Fruit fly (Drosophila melanogaster) whole organism, embryonic: Measurements from ENCODE around the gene Nak.
A peak's percentile ranks its signal among the peaks of the same experiment; 100 is the strongest.

ENCODE experiments used
- BEAF-32 ChIP-seq: fragments of 200-800 bp; sonication (Bioruptor generic); optimal IDR thresholded peaks from 3 replicates; lab custom pipeline; 2017; ENCODE audit warnings: missing biosample characterization, missing genetic modification characterization, mild to moderate bottlenecking, moderate library complexity, missing genetic modification reagents
- Blimp-1 ChIP-seq: fragments of 200-800 bp; sonication (Bioruptor generic); optimal IDR thresholded peaks from 3 replicates; lab custom pipeline; 2018; ENCODE audit warnings: missing biosample characterization, missing genetic modification characterization, mild to moderate bottlenecking, moderate library complexity, missing genetic modification reagents
- CG10209 ChIP-seq: fragments of 200-800 bp; sonication (Bioruptor generic); optimal IDR thresholded peaks from 3 replicates; lab custom pipeline; 2017; ENCODE audit warnings: missing biosample characterization, mild to moderate bottlenecking, missing genetic modification characterization, missing genetic modification reagents
- CG10321 ChIP-seq: fragments of 200-800 bp; sonication (Bioruptor generic); IDR thresholded peaks from 2 replicates; pipeline ENCODE4 v1.3.6; 2022; ENCODE audit warnings: missing biosample characterization, missing genetic modification characterization
- CG11456 ChIP-seq: fragments of 200-800 bp; sonication (Bioruptor generic); IDR thresholded peaks from 3 replicates; pipeline ENCODE4 v1.3.6; 2022; ENCODE audit warnings: missing biosample characterization, missing genetic modification characterization
- CG12155 ChIP-seq: fragments of 200-800 bp; sonication (Bioruptor generic); optimal IDR thresholded peaks from 3 replicates; lab custom pipeline; 2016; ENCODE audit warnings: missing biosample characterization, missing genetic modification characterization
- CG12219 ChIP-seq: fragments of 200-800 bp; sonication (Bioruptor generic); optimal IDR thresholded peaks from 3 replicates; lab custom pipeline; 2018; ENCODE audit warnings: missing biosample characterization, mild to moderate bottlenecking, missing genetic modification characterization
- CG13424 ChIP-seq: fragments of 200-800 bp; sonication (Bioruptor generic); optimal IDR thresholded peaks from 2 replicates; lab custom pipeline; 2019; ENCODE audit warnings: missing biosample characterization, mild to moderate bottlenecking, missing genetic modification characterization, moderate library complexity
- CG17829 ChIP-seq: fragments of 200-800 bp; optimal IDR thresholded peaks from 2 replicates; lab custom pipeline; 2019; ENCODE audit warnings: missing biosample characterization, mild to moderate bottlenecking, missing genetic modification characterization, moderate library complexity
- CG17912 ChIP-seq: fragments of 200-800 bp; sonication (Bioruptor generic); optimal IDR thresholded peaks from 2 replicates; lab custom pipeline; 2018; ENCODE audit warnings: missing biosample characterization, mild to moderate bottlenecking, missing genetic modification characterization
- CG18599 ChIP-seq: fragments of 200-800 bp; sonication (Bioruptor generic); optimal IDR thresholded peaks from 3 replicates; lab custom pipeline; 2017; ENCODE audit warnings: missing biosample characterization, missing genetic modification characterization, mild to moderate bottlenecking, moderate library complexity, missing genetic modification reagents
- CG31224 ChIP-seq: fragments of 200-800 bp; sonication (Bioruptor generic); IDR thresholded peaks from 2 replicates; pipeline ENCODE4 v1.3.6; 2022; ENCODE audit warnings: missing biosample characterization, missing genetic modification characterization
- CG3407 ChIP-seq: fragments of 200-800 bp; sonication (Bioruptor generic); optimal IDR thresholded peaks from 2 replicates; lab custom pipeline; 2018; ENCODE audit warnings: missing biosample characterization, mild to moderate bottlenecking, missing genetic modification characterization
- CG3726 ChIP-seq: fragments of 200-800 bp; sonication (Bioruptor generic); IDR thresholded peaks from 3 replicates; pipeline ENCODE4, ENCODE4 v1.3.6; 2022; ENCODE audit warnings: missing biosample characterization, missing genetic modification characterization
- CG4854 ChIP-seq: fragments of 200-800 bp; sonication (Bioruptor generic); optimal IDR thresholded peaks from 2 replicates; lab custom pipeline; 2016; ENCODE audit warnings: missing biosample characterization, missing genetic modification characterization, inconsistent platforms
- CG8388 ChIP-seq: fragments of 200-800 bp; sonication (Bioruptor generic); optimal IDR thresholded peaks from 2 replicates; lab custom pipeline; 2019; ENCODE audit warnings: missing biosample characterization, mild to moderate bottlenecking, missing genetic modification characterization, moderate library complexity
- CG9609 ChIP-seq: fragments of 200-800 bp; sonication (Bioruptor generic); optimal IDR thresholded peaks from 3 replicates; lab custom pipeline; 2016; ENCODE audit warnings: missing biosample characterization, missing genetic modification characterization
- CrebB ChIP-seq: fragments of 200-800 bp; sonication (Bioruptor generic); optimal IDR thresholded peaks from 3 replicates; lab custom pipeline; 2018; ENCODE audit warnings: missing biosample characterization, mild to moderate bottlenecking, missing genetic modification characterization
- Dad ChIP-seq: fragments of 200-800 bp; sonication (Bioruptor generic); optimal IDR thresholded peaks from 3 replicates; lab custom pipeline; 2016; ENCODE audit warnings: missing biosample characterization, missing genetic modification characterization
- Dbx ChIP-seq: fragments of 200-800 bp; sonication (Bioruptor generic); IDR thresholded peaks from 3 replicates; pipeline ENCODE4 v1.3.6; 2022; ENCODE audit warnings: missing biosample characterization, missing genetic modification characterization
- Ets65A ChIP-seq: fragments of 200-800 bp; sonication (Bioruptor generic); peaks from one replicate; lab custom pipeline; 2016; ENCODE audit warnings: missing biosample characterization, missing genetic modification characterization
- Lhr ChIP-seq: fragments of 200-800 bp; sonication (Bioruptor generic); optimal IDR thresholded peaks from 3 replicates; lab custom pipeline; 2017; ENCODE audit warnings: mild to moderate bottlenecking, missing biosample characterization, missing genetic modification reagents, missing genetic modification characterization
- Meics ChIP-seq: fragments of 200-800 bp; sonication (Bioruptor generic); optimal IDR thresholded peaks from 2 replicates; lab custom pipeline; 2017; ENCODE audit warnings: missing biosample characterization, mild to moderate bottlenecking, missing genetic modification characterization
- NfI ChIP-seq: fragments of 200-800 bp; sonication (Bioruptor generic); optimal IDR thresholded peaks from 3 replicates; lab custom pipeline; 2018; ENCODE audit warnings: missing biosample characterization, mild to moderate bottlenecking, missing genetic modification characterization, moderate library complexity
- Opbp ChIP-seq: fragments of 200-800 bp; sonication (Bioruptor generic); IDR thresholded peaks from 3 replicates; pipeline ENCODE4 v1.3.6; 2022; ENCODE audit warnings: missing biosample characterization, missing genetic modification characterization; ENCODE audit not compliant: partially characterized antibody
- Pdp1 ChIP-seq, 2 experiments: fragments of 200-800 bp; sonication (Bioruptor generic); optimal IDR thresholded peaks; 3 replicates each; lab custom pipeline; 2016; ENCODE audit warnings: missing biosample characterization in 2 of 2, missing genetic modification characterization in 2 of 2, mild to moderate bottlenecking in 1 of 2, moderate library complexity in 1 of 2
- Ravus ChIP-seq: fragments of 200-800 bp; sonication (Bioruptor generic); IDR thresholded peaks from 2 replicates; pipeline ENCODE4 v1.3.6; 2022; ENCODE audit warnings: missing biosample characterization, missing genetic modification characterization
- Six4 ChIP-seq: fragments of 200-800 bp; sonication (Bioruptor generic); optimal IDR thresholded peaks from 2 replicates; lab custom pipeline; 2016; ENCODE audit warnings: missing biosample characterization, missing genetic modification characterization
- Spps ChIP-seq: fragments of 200-800 bp; sonication (Bioruptor generic); optimal IDR thresholded peaks from 2 replicates; lab custom pipeline; 2018; ENCODE audit warnings: missing biosample characterization, mild to moderate bottlenecking, missing genetic modification characterization
- Tbp ChIP-seq: fragments of >200 bp; optimal IDR thresholded peaks from 2 replicates; lab custom pipeline; 2018; ENCODE audit warnings: missing biosample characterization, missing genetic modification characterization
- ap ChIP-seq: fragments of 200-800 bp; sonication (Bioruptor generic); IDR thresholded peaks from 2 replicates; pipeline ENCODE4 v1.3.6; 2022; ENCODE audit warnings: missing biosample characterization, missing genetic modification characterization
- ara ChIP-seq: fragments of 200-800 bp; sonication (Bioruptor generic); IDR thresholded peaks from 2 replicates; pipeline ENCODE4 v1.3.6; 2022; ENCODE audit warnings: missing biosample characterization, missing genetic modification characterization
- bowl ChIP-seq: fragments of 200-800 bp; sonication (Bioruptor generic); IDR thresholded peaks from 2 replicates; pipeline ENCODE4 v1.3.6; 2022; ENCODE audit warnings: missing biosample characterization, missing genetic modification characterization
- caup ChIP-seq: fragments of 200-800 bp; sonication (Bioruptor generic); optimal IDR thresholded peaks from 3 replicates; lab custom pipeline; 2017; ENCODE audit warnings: missing biosample characterization, mild to moderate bottlenecking, missing genetic modification characterization, moderate library complexity; ENCODE audit not compliant: severe bottlenecking
- corto ChIP-seq: fragments of 200-800 bp; sonication (Bioruptor generic); optimal IDR thresholded peaks from 2 replicates; lab custom pipeline; 2016; ENCODE audit warnings: missing biosample characterization, mild to moderate bottlenecking, missing genetic modification characterization, moderate library complexity
- da ChIP-seq: fragments of 200-800 bp; sonication (Bioruptor generic); optimal IDR thresholded peaks from 2 replicates; lab custom pipeline; 2016; ENCODE audit warnings: missing biosample characterization, missing genetic modification characterization
- dimm ChIP-seq: fragments of 200-800 bp; sonication (Bioruptor generic); IDR thresholded peaks from 2 replicates; pipeline ENCODE4 v1.3.6; 2022; ENCODE audit warnings: missing biosample characterization, missing genetic modification characterization
- dmrt11E ChIP-seq: fragments of 200-800 bp; sonication (Bioruptor generic); optimal IDR thresholded peaks from 3 replicates; lab custom pipeline; 2018; ENCODE audit warnings: missing biosample characterization, mild to moderate bottlenecking, missing genetic modification characterization, moderate library complexity
- gro ChIP-seq: fragments of 200-800 bp; sonication (Bioruptor generic); optimal IDR thresholded peaks from 2 replicates; lab custom pipeline; 2016; ENCODE audit warnings: missing biosample characterization, missing genetic modification characterization
- hb ChIP-seq: fragments of 200-800 bp; sonication (Bioruptor generic); IDR thresholded peaks from 3 replicates; pipeline ENCODE4 v1.3.6; 2022; ENCODE audit warnings: missing biosample characterization, missing genetic modification characterization; ENCODE audit not compliant: partially characterized antibody
- kay ChIP-seq: fragments of 200-800 bp; sonication (Bioruptor generic); optimal IDR thresholded peaks from 2 replicates; lab custom pipeline; 2016; ENCODE audit warnings: missing biosample characterization, missing genetic modification characterization
- knrl ChIP-seq: fragments of 200-800 bp; sonication (Bioruptor generic); IDR thresholded peaks from 3 replicates; pipeline ENCODE4 v1.3.6; 2022; ENCODE audit warnings: missing biosample characterization, missing genetic modification characterization; ENCODE audit not compliant: partially characterized antibody
- lmd ChIP-seq: fragments of 200-800 bp; sonication (Bioruptor generic); IDR thresholded peaks from 2 replicates; pipeline ENCODE4 v1.3.6; 2022; ENCODE audit warnings: missing biosample characterization, missing genetic modification characterization
- lola ChIP-seq, 3 experiments: fragments of >200 bp in 2 of 3; fragments of 200-800 bp in 1 of 3; sonication (Bioruptor generic) in 1 of 3; optimal IDR thresholded peaks; 2 replicates each; lab custom pipeline; 2017 to 2019; ENCODE audit warnings: missing biosample characterization in 3 of 3, missing genetic modification characterization in 3 of 3, mild to moderate bottlenecking in 1 of 3, moderate library complexity in 1 of 3
- oc ChIP-seq: fragments of 200-800 bp; sonication (Bioruptor generic); optimal IDR thresholded peaks from 2 replicates; lab custom pipeline; 2018; ENCODE audit warnings: missing biosample characterization, mild to moderate bottlenecking, missing genetic modification characterization, moderate library complexity
- phol ChIP-seq: fragments of 200-800 bp; sonication (Bioruptor generic); optimal IDR thresholded peaks from 3 replicates; lab custom pipeline; 2018; ENCODE audit warnings: missing biosample characterization, mild to moderate bottlenecking, missing genetic modification characterization, moderate library complexity
- pnt ChIP-seq: fragments of 200-800 bp; sonication (Bioruptor generic); optimal IDR thresholded peaks from 3 replicates; lab custom pipeline; 2016; ENCODE audit warnings: missing biosample characterization, missing genetic modification characterization
- salm ChIP-seq: fragments of 200-800 bp; sonication (Bioruptor generic); optimal IDR thresholded peaks from 2 replicates; lab custom pipeline; 2018; ENCODE audit warnings: missing biosample characterization, mild to moderate bottlenecking, missing genetic modification characterization
- sob ChIP-seq: fragments of 200-800 bp; sonication (Bioruptor generic); IDR thresholded peaks from 2 replicates; pipeline ENCODE4 v1.3.6; 2022; ENCODE audit warnings: missing biosample characterization, missing genetic modification characterization
- vvl ChIP-seq: fragments of 200-800 bp; sonication (Bioruptor generic); IDR thresholded peaks from 2 replicates; pipeline ENCODE4 v1.3.6; 2022; ENCODE audit warnings: missing biosample characterization, missing genetic modification characterization

Nak gene

dm6 chr2L:18921246-18921645 lies 47.3 kb downstream of the Nak start (continued):
- TF ChIP-seq Ets65A (GFP tag; lab: Kevin White, UChicago) (peak; percentile 93), CG18599 (GFP tag; lab: Kevin White, UChicago) (peak; percentile 22), da (GFP tag; lab: Kevin White, UChicago) (no peak), salm (peak; percentile 15), CG9609 (GFP tag; lab: Kevin White, UChicago) (peak; percentile 8), CrebB (tag; lab: Kevin White, UChicago) (no peak), knrl (no peak), oc (tag; lab: Kevin White, UChicago) (peak; percentile 47), CG17912 (GFP tag; lab: Kevin White, UChicago) (no peak), CG8388 (GFP tag; lab: Kevin White, UChicago) (peak; percentile 63), kay (GFP tag; lab: Kevin White, UChicago) (no peak), Six4 (GFP tag; lab: Kevin White, UChicago) (peak; percentile 43), lola (GFP tag; optimal IDR thresholded peaks at IDR 0.05; lab: Kevin White, UChicago) (peak in 1 of 3 experiments; percentile 81), lmd (GFP tag; lab: Robert Waterston, UW) (peak; percentile 41; the same call in 1 of the 2 replicates), Lhr (GFP tag; lab: Kevin White, UChicago) (peak; percentile 9), CG17829 (peak; percentile 74), Ravus (GFP tag; lab: Robert Waterston, UW) (no peak), CG10209 (GFP tag; lab: Kevin White, UChicago) (peak; percentile 53), Dbx (GFP tag; lab: Robert Waterston, UW) (no peak), vvl (GFP tag; lab: Robert Waterston, UW) (peak; percentile 57; the same call in 1 of the 2 replicates), Dad (GFP tag; lab: Kevin White, UChicago) (peak; percentile 25), sob (peak; percentile 44; the same call in 1 of the 2 replicates), corto (GFP tag; lab: Kevin White, UChicago) (no peak), ap (GFP tag; lab: Robert Waterston, UW) (no peak), CG31224 (GFP tag; lab: Robert Waterston, UW) (no peak), BEAF-32 (GFP tag; lab: Kevin White, UChicago) (no peak), dimm (GFP tag; lab: Robert Waterston, UW) (no peak), pnt (GFP tag; lab: Kevin White, UChicago) (peak; percentile 42), dmrt11E (tag; lab: Kevin White, UChicago) (peak; percentile 89), hb (GFP tag; lab: Robert Waterston, UW) (no peak), NfI (GFP tag; lab: Kevin White, UChicago) (no peak), Tbp (GFP tag; lab: Kevin White, UChicago) (no peak), Meics (GFP tag; lab: Kevin White, UChicago) (no peak), CG3726 (GFP tag; lab: Robert Waterston, UW) (no peak), caup (GFP tag; lab: Kevin White, UChicago) (no peak), Pdp1 (GFP tag; optimal IDR thresholded peaks at IDR 0.05; lab: Kevin White, UChicago) (peak in 1 of 2 experiments; percentile 54), Blimp-1 (GFP tag; lab: Kevin White, UChicago) (peak; percentile 53), CG10321 (GFP tag; lab: Robert Waterston, UW) (no peak), bowl (no peak), Spps (tag; lab: Kevin White, UChicago) (peak; percentile 54), phol (tag; lab: Kevin White, UChicago) (peak; percentile 72), Opbp (no peak), CG13424 (tag; lab: Kevin White, UChicago) (peak; percentile 43), ara (GFP tag; lab: Robert Waterston, UW) (peak; percentile 69), CG12155 (GFP tag; lab: Kevin White, UChicago) (peak; percentile 12), CG12219 (GFP tag; lab: Kevin White, UChicago) (peak; percentile 29), CG11456 (0 out of 3 replicates have a peak, but pooled peaks have one; percentile 7), CG4854 (GFP tag; lab: Kevin White, UChicago) (peak; percentile 3), gro (no peak), CG3407 (GFP tag; lab: Kevin White, UChicago) (peak; percentile 0)
